Fruit fly (Drosophila melanogaster) whole organism, embryonic: ENCODE data around the gene NijB.
A peak's percentile ranks its signal among the peaks of the same experiment; 100 is the strongest.

ENCODE experiments used
- Asciz ChIP-seq: fragments of 200-800 bp; sonication (Bioruptor generic); optimal IDR thresholded peaks from 2 replicates; lab custom pipeline; 2017; ENCODE audit warnings: missing biosample characterization, mild to moderate bottlenecking, missing genetic modification characterization, missing genetic modification reagents
- Bteb2 ChIP-seq: fragments of 200-800 bp; sonication (Bioruptor generic); optimal IDR thresholded peaks from 2 replicates; lab custom pipeline; 2016; ENCODE audit warnings: missing biosample characterization, missing genetic modification characterization
- CG10147 ChIP-seq: fragments of 200-800 bp; sonication (Bioruptor generic); optimal IDR thresholded peaks from 2 replicates; lab custom pipeline; 2019; ENCODE audit warnings: missing biosample characterization, mild to moderate bottlenecking, missing genetic modification characterization, moderate library complexity
- CG11398 ChIP-seq: fragments of 200-800 bp; sonication (Bioruptor generic); optimal IDR thresholded peaks from 2 replicates; lab custom pipeline; 2016; ENCODE audit warnings: missing biosample characterization, missing genetic modification characterization
- CG11456 ChIP-seq: fragments of 200-800 bp; sonication (Bioruptor generic); IDR thresholded peaks from 3 replicates; pipeline ENCODE4 v1.3.6; 2022; ENCODE audit warnings: missing biosample characterization, missing genetic modification characterization
- CG12219 ChIP-seq: fragments of 200-800 bp; sonication (Bioruptor generic); optimal IDR thresholded peaks from 3 replicates; lab custom pipeline; 2018; ENCODE audit warnings: missing biosample characterization, mild to moderate bottlenecking, missing genetic modification characterization
- CG13894 ChIP-seq: fragments of 200-800 bp; sonication (Bioruptor generic); optimal IDR thresholded peaks from 3 replicates; lab custom pipeline; 2018; ENCODE audit warnings: missing biosample characterization, mild to moderate bottlenecking, missing genetic modification characterization, moderate library complexity
- CG15011 ChIP-seq: fragments of 200-800 bp; sonication (Bioruptor generic); optimal IDR thresholded peaks from 3 replicates; lab custom pipeline; 2018; ENCODE audit warnings: missing biosample characterization, mild to moderate bottlenecking, missing genetic modification characterization
- CG15601 ChIP-seq: fragments of 200-800 bp; sonication (Bioruptor generic); optimal IDR thresholded peaks from 3 replicates; lab custom pipeline; 2019; ENCODE audit warnings: missing biosample characterization, mild to moderate bottlenecking, missing genetic modification characterization, moderate library complexity
- CG1602 ChIP-seq: fragments of 200-800 bp; sonication (Bioruptor generic); optimal IDR thresholded peaks from 3 replicates; lab custom pipeline; 2016; ENCODE audit warnings: missing biosample characterization, missing genetic modification characterization
- CG17186 ChIP-seq: fragments of 200-800 bp; sonication (Bioruptor generic); optimal IDR thresholded peaks from 3 replicates; lab custom pipeline; 2017; ENCODE audit warnings: missing biosample characterization, missing genetic modification reagents, missing genetic modification characterization
- CG1792 ChIP-seq: fragments of 200-800 bp; sonication (Bioruptor generic); optimal IDR thresholded peaks from 2 replicates; lab custom pipeline; 2016; ENCODE audit warnings: missing biosample characterization, missing genetic modification characterization
- CG2875 ChIP-seq: fragments of 200-800 bp; sonication (Bioruptor generic); optimal IDR thresholded peaks from 2 replicates; lab custom pipeline; 2017; ENCODE audit warnings: missing biosample characterization, mild to moderate bottlenecking, missing genetic modification characterization, missing genetic modification reagents
- CG2889 ChIP-seq: fragments of 200-800 bp; sonication (Bioruptor generic); IDR thresholded peaks from 3 replicates; pipeline ENCODE4 v1.3.6; 2022; ENCODE audit warnings: missing biosample characterization, missing genetic modification characterization
- CG3281 ChIP-seq: fragments of 200-800 bp; sonication (Bioruptor generic); optimal IDR thresholded peaks from 3 replicates; lab custom pipeline; 2017; ENCODE audit warnings: missing biosample characterization, mild to moderate bottlenecking, missing genetic modification characterization
- CG34422 ChIP-seq: fragments of 200-800 bp; sonication (Bioruptor generic); IDR thresholded peaks from 3 replicates; pipeline ENCODE4 v1.3.6; 2022; ENCODE audit warnings: missing biosample characterization, missing genetic modification characterization
- CG4282 ChIP-seq: fragments of 200-800 bp; sonication (Bioruptor generic); optimal IDR thresholded peaks from 2 replicates; lab custom pipeline; 2016; ENCODE audit warnings: missing biosample characterization, missing genetic modification characterization
- CG4328 ChIP-seq: fragments of 200-800 bp; sonication (Bioruptor generic); optimal IDR thresholded peaks from 3 replicates; lab custom pipeline; 2017; ENCODE audit warnings: missing biosample characterization, missing genetic modification reagents, missing genetic modification characterization
- CG4404 ChIP-seq: fragments of 200-800 bp; sonication (Bioruptor generic); IDR thresholded peaks from 2 replicates; pipeline ENCODE4 v1.3.6; 2022; ENCODE audit warnings: missing biosample characterization, missing genetic modification characterization
- CG4854 ChIP-seq: fragments of 200-800 bp; sonication (Bioruptor generic); optimal IDR thresholded peaks from 2 replicates; lab custom pipeline; 2016; ENCODE audit warnings: missing biosample characterization, missing genetic modification characterization, inconsistent platforms
- CG5953 ChIP-seq: fragments of 200-800 bp; sonication (Bioruptor generic); IDR thresholded peaks from 2 replicates; pipeline ENCODE4 v1.3.6; 2022; ENCODE audit warnings: missing biosample characterization, missing genetic modification characterization
- CG9727 ChIP-seq: fragments of 200-800 bp; sonication (Bioruptor generic); optimal IDR thresholded peaks from 3 replicates; lab custom pipeline; 2017; ENCODE audit warnings: missing biosample characterization, mild to moderate bottlenecking, missing genetic modification characterization
- Fer3 ChIP-seq: fragments of 200-800 bp; sonication (Bioruptor generic); optimal IDR thresholded peaks from 2 replicates; lab custom pipeline; 2018; ENCODE audit warnings: missing biosample characterization, mild to moderate bottlenecking, missing genetic modification characterization, moderate library complexity
- Gug ChIP-seq: fragments of 200-800 bp; sonication (Bioruptor generic); IDR thresholded peaks from 4 replicates; pipeline ENCODE4 v1.3.6; 2022; ENCODE audit warnings: missing biosample characterization, missing genetic modification characterization
- Hey ChIP-seq: fragments of 200-800 bp; sonication (Bioruptor generic); optimal IDR thresholded peaks from 3 replicates; lab custom pipeline; 2018; ENCODE audit warnings: missing biosample characterization, mild to moderate bottlenecking, missing genetic modification characterization
- Hsf ChIP-seq: fragments of 200-800 bp; sonication (Bioruptor generic); optimal IDR thresholded peaks from 3 replicates; lab custom pipeline; 2016; ENCODE audit warnings: missing biosample characterization, missing genetic modification characterization
- Mrtf ChIP-seq: fragments of 200-800 bp; sonication (Bioruptor generic); IDR thresholded peaks from 3 replicates; pipeline ENCODE4 v1.3.6; 2022; ENCODE audit warnings: missing biosample characterization, missing genetic modification characterization
- NFAT ChIP-seq: fragments of 200-800 bp; sonication (Bioruptor generic); IDR thresholded peaks from 2 replicates; pipeline ENCODE4 v1.3.6; 2022; ENCODE audit warnings: missing biosample characterization, missing genetic modification characterization
- Pdp1 ChIP-seq, 2 experiments: fragments of 200-800 bp; sonication (Bioruptor generic); optimal IDR thresholded peaks; 3 replicates each; lab custom pipeline; 2016; ENCODE audit warnings: missing biosample characterization in 2 of 2, missing genetic modification characterization in 2 of 2, mild to moderate bottlenecking in 1 of 2, moderate library complexity in 1 of 2
- ac ChIP-seq: fragments of 200-800 bp; sonication (Bioruptor generic); optimal IDR thresholded peaks from 3 replicates; lab custom pipeline; 2017; ENCODE audit warnings: missing biosample characterization, mild to moderate bottlenecking, missing genetic modification characterization
- bsh ChIP-seq, 2 experiments: fragments of 200-800 bp; sonication (Bioruptor generic); optimal IDR thresholded peaks; 2 replicates each; lab custom pipeline; 2017 to 2018; ENCODE audit warnings: mild to moderate bottlenecking in 2 of 2, missing biosample characterization in 2 of 2, missing genetic modification characterization in 2 of 2, moderate library complexity in 1 of 2
- cg ChIP-seq: fragments of 200-800 bp; sonication (Bioruptor generic); optimal IDR thresholded peaks from 3 replicates; lab custom pipeline; 2019; ENCODE audit warnings: missing biosample characterization, mild to moderate bottlenecking, missing genetic modification characterization, moderate library complexity
- dmrt99B ChIP-seq: fragments of 200-800 bp; sonication (Bioruptor generic); optimal IDR thresholded peaks from 2 replicates; lab custom pipeline; 2018; ENCODE audit warnings: missing biosample characterization, mild to moderate bottlenecking, missing genetic modification characterization, moderate library complexity
- dpn ChIP-seq, 2 experiments: fragments of 200-800 bp; sonication (Bioruptor generic); optimal IDR thresholded peaks; 3 replicates each; lab custom pipeline; 2016; ENCODE audit warnings: missing biosample characterization in 2 of 2, missing genetic modification characterization in 2 of 2
- fu2 ChIP-seq: fragments of 200-800 bp; sonication (Bioruptor generic); optimal IDR thresholded peaks from 2 replicates; lab custom pipeline; 2016; ENCODE audit warnings: missing biosample characterization, missing genetic modification characterization
- gcm2 ChIP-seq: fragments of 200-800 bp; sonication (Bioruptor generic); optimal IDR thresholded peaks from 2 replicates; lab custom pipeline; 2016; ENCODE audit warnings: missing biosample characterization, missing genetic modification characterization
- gfzf ChIP-seq: fragments of 200-800 bp; sonication (Bioruptor generic); optimal IDR thresholded peaks from 2 replicates; lab custom pipeline; 2016; ENCODE audit warnings: missing biosample characterization, mild to moderate bottlenecking, missing genetic modification characterization, moderate library complexity
- ham ChIP-seq: fragments of 200-800 bp; sonication (Bioruptor generic); IDR thresholded peaks from 2 replicates; pipeline ENCODE4 v1.3.6; 2022; ENCODE audit warnings: missing biosample characterization, missing genetic modification characterization
- ind ChIP-seq: fragments of 200-800 bp; sonication (Bioruptor generic); optimal IDR thresholded peaks from 3 replicates; lab custom pipeline; 2016; ENCODE audit warnings: missing biosample characterization, missing genetic modification characterization
- jumu ChIP-seq: fragments of 200-800 bp; sonication (Bioruptor generic); optimal IDR thresholded peaks from 3 replicates; lab custom pipeline; 2016; ENCODE audit warnings: missing biosample characterization, missing genetic modification characterization
- nerfin-2 ChIP-seq: fragments of 200-800 bp; sonication (Bioruptor generic); IDR thresholded peaks from 2 replicates; pipeline ENCODE4 v1.3.6; 2022; ENCODE audit warnings: missing biosample characterization, missing genetic modification characterization; ENCODE audit not compliant: partially characterized antibody
- p53 ChIP-seq: fragments of 200-800 bp; sonication (Bioruptor generic); optimal IDR thresholded peaks from 2 replicates; lab custom pipeline; 2016; ENCODE audit warnings: missing biosample characterization, missing genetic modification characterization
- peb ChIP-seq: fragments of 200-800 bp; sonication (Bioruptor generic); IDR thresholded peaks from 2 replicates; pipeline ENCODE4 v1.3.6; 2022; ENCODE audit warnings: missing biosample characterization, missing genetic modification characterization
- rib ChIP-seq: fragments of 200-800 bp; sonication (Bioruptor generic); IDR thresholded peaks from 2 replicates; pipeline ENCODE4 v1.3.6; 2022; ENCODE audit warnings: missing biosample characterization, missing genetic modification characterization
- sc ChIP-seq, 3 experiments: fragments of >200 bp in 2 of 3; fragments of 200-800 bp in 1 of 3; sonication (Bioruptor generic) in 1 of 3; optimal IDR thresholded peaks; 2 replicates in 2 of 3; 3 replicates in 1 of 3; lab custom pipeline; 2017; ENCODE audit warnings: mild to moderate bottlenecking in 1 of 3, missing biosample characterization in 1 of 3, missing genetic modification characterization in 1 of 3, missing genetic modification reagents in 1 of 3
- scrt ChIP-seq: fragments of 200-800 bp; sonication (Bioruptor generic); optimal IDR thresholded peaks from 2 replicates; lab custom pipeline; 2018; ENCODE audit warnings: missing biosample characterization, mild to moderate bottlenecking, missing genetic modification characterization, moderate library complexity
- sima ChIP-seq: fragments of 200-800 bp; sonication (Bioruptor generic); optimal IDR thresholded peaks from 2 replicates; lab custom pipeline; 2016; ENCODE audit warnings: missing biosample characterization, missing genetic modification characterization
- toy ChIP-seq: fragments of 200-800 bp; sonication (Bioruptor generic); IDR thresholded peaks from 2 replicates; pipeline ENCODE4 v1.3.6; 2022; ENCODE audit warnings: missing biosample characterization, missing genetic modification characterization
- trh ChIP-seq: fragments of 200-800 bp; sonication (Bioruptor generic); optimal IDR thresholded peaks from 2 replicates; lab custom pipeline; 2016; ENCODE audit warnings: missing biosample characterization, missing genetic modification characterization

Gene NijB

dm6 chr3L:18904772-18905601 lies 12.8 kb downstream of the NijB start, which contains the start of the genes CSN1b and Prp6 (continued):
- TF ChIP-seq jumu (GFP tag; lab: Kevin White, UChicago) (no peak), CG4282 (GFP tag; lab: Kevin White, UChicago) (no peak), CG34422 (GFP tag; lab: Robert Waterston, UW) (no peak), CG11456 (no peak), Asciz (GFP tag; lab: Kevin White, UChicago) (no peak), sc (optimal IDR thresholded peaks at IDR 0.05; lab: Kevin White, UChicago) (no peak), sc (GFP tag; optimal IDR thresholded peaks at IDR 0.05; lab: Kevin White, UChicago) (no peak), gcm2 (GFP tag; lab: Kevin White, UChicago) (no peak), p53 (GFP tag; lab: Kevin White, UChicago) (no peak), CG15011 (GFP tag; lab: Kevin White, UChicago) (no peak), CG4404 (GFP tag; lab: Robert Waterston, UW) (no peak), CG17186 (GFP tag; lab: Kevin White, UChicago) (no peak), Fer3 (no peak), bsh (GFP tag; optimal IDR thresholded peaks at IDR 0.05; lab: Kevin White, UChicago) (no peak), CG9727 (no peak), CG3281 (GFP tag; lab: Kevin White, UChicago) (no peak), gfzf (no peak), rib (GFP tag; lab: Robert Waterston, UW) (no peak), CG15601 (tag; lab: Kevin White, UChicago) (no peak), CG4854 (GFP tag; lab: Kevin White, UChicago) (no peak), CG10147 (GFP tag; lab: Kevin White, UChicago) (no peak), trh (GFP tag; lab: Kevin White, UChicago) (no peak), CG2889 (GFP tag; lab: Robert Waterston, UW) (no peak), CG13894 (tag; lab: Kevin White, UChicago) (no peak), cg (GFP tag; lab: Kevin White, UChicago) (no peak), Bteb2 (GFP tag; lab: Kevin White, UChicago) (no peak), ind (GFP tag; lab: Kevin White, UChicago) (no peak), CG4328 (GFP tag; lab: Kevin White, UChicago) (no peak), CG12219 (no peak), dmrt99B (no peak), Hsf (GFP tag; lab: Kevin White, UChicago) (peak; percentile 5), ac (GFP tag; lab: Kevin White, UChicago) (no peak), dpn (GFP tag; optimal IDR thresholded peaks at IDR 0.05; lab: Kevin White, UChicago) (no peak), sima (no peak), CG1602 (GFP tag; lab: Kevin White, UChicago) (no peak), nerfin-2 (no peak), Hey (tag; lab: Kevin White, UChicago) (no peak), Mrtf (GFP tag; lab: Robert Waterston, UW) (no peak), fu2 (no peak), peb (GFP tag; lab: Robert Waterston, UW) (no peak), Pdp1 (GFP tag; optimal IDR thresholded peaks at IDR 0.05; lab: Kevin White, UChicago) (no peak), toy (no peak), CG5953 (GFP tag; lab: Robert Waterston, UW) (no peak), CG11398 (GFP tag; lab: Kevin White, UChicago) (no peak), ham (GFP tag; lab: Robert Waterston, UW) (no peak), CG2875 (no peak), scrt (no peak), Gug (GFP tag; lab: Robert Waterston, UW) (no peak), CG1792 (GFP tag; lab: Kevin White, UChicago) (no peak), NFAT (no peak)
